Worm (Caenorhabditis elegans) whole organism, L4 larva: Measurements from ENCODE around the gene kbp-2.
A peak's percentile ranks its signal among the peaks of the same experiment; 100 is the strongest.

Experiments
- D1046.2 ChIP-seq: fragments of 200-800 bp; sonication (Bioruptor generic); IDR thresholded peaks from 2 replicates; pipeline ENCODE4 v1.3.6; 2022; ENCODE audit warnings: missing genetic modification characterization, missing compliant biosample characterization
- F10B5.3 ChIP-seq: sonication (generic microtip); optimal IDR thresholded peaks from 2 replicates; lab custom pipeline; 2016; ENCODE audit warnings: mild to moderate bottlenecking, missing genetic modification characterization, missing compliant biosample characterization
- F26F4.8 ChIP-seq: fragments of 200-800 bp; sonication (Bioruptor generic); conservative IDR thresholded peaks from 2 replicates; pipeline ENCODE4 v1.3.6; 2022; ENCODE audit warnings: missing genetic modification characterization, missing compliant biosample characterization
- F49E8.2 ChIP-seq: sonication (generic microtip); optimal IDR thresholded peaks from 2 replicates; lab custom pipeline; 2016; ENCODE audit warnings: missing compliant biosample characterization, mild to moderate bottlenecking, missing genetic modification characterization, borderline replicate concordance
- T20F7.1 ChIP-seq: fragments of 200-800 bp; sonication (Bioruptor generic); optimal IDR thresholded peaks from 2 replicates; lab custom pipeline; 2018; ENCODE audit warnings: mild to moderate bottlenecking, missing genetic modification characterization, missing compliant biosample characterization
- Y75B8A.6 ChIP-seq: fragments of 200-800 bp; sonication (Bioruptor generic); IDR thresholded peaks from 2 replicates; pipeline ENCODE4 v1.3.6; 2022; ENCODE audit warnings: missing genetic modification reagents, missing genetic modification characterization, missing compliant biosample characterization
- ZK337.2 ChIP-seq: fragments of 200-800 bp; sonication (Bioruptor generic); IDR thresholded peaks from 2 replicates; pipeline ENCODE4 v1.3.6; 2022; ENCODE audit warnings: missing genetic modification reagents, missing genetic modification characterization, missing compliant biosample characterization
- aha-1 ChIP-seq: fragments of 150-350 bp; peaks from one replicate; lab custom pipeline; 2014; ENCODE audit warnings: missing biosample characterization, missing genetic modification characterization
- aly-2 ChIP-seq: sonication (generic microtip); optimal IDR thresholded peaks from 2 replicates; lab custom pipeline; 2018; ENCODE audit warnings: missing biosample characterization, missing genetic modification characterization
- ceh-32 ChIP-seq: sonication (generic microtip); optimal IDR thresholded peaks from 2 replicates; lab custom pipeline; 2016; ENCODE audit warnings: mild to moderate bottlenecking, missing genetic modification characterization, missing compliant biosample characterization; ENCODE audit not compliant: poor library complexity
- ceh-44 ChIP-seq: fragments of 200-800 bp; sonication (Bioruptor generic); IDR thresholded peaks from 2 replicates; pipeline ENCODE4 v1.3.6; 2022; ENCODE audit warnings: missing genetic modification reagents, missing genetic modification characterization, missing compliant biosample characterization
- ceh-82 ChIP-seq: sonication (generic microtip); optimal IDR thresholded peaks from 2 replicates; lab custom pipeline; 2017; ENCODE audit warnings: missing biosample characterization, missing genetic modification characterization
- ctbp-1 ChIP-seq: fragments of 200-800 bp; sonication (Bioruptor generic); IDR thresholded peaks from 2 replicates; pipeline ENCODE4 v1.3.6; 2022; ENCODE audit warnings: missing genetic modification reagents, missing genetic modification characterization, missing compliant biosample characterization
- daf-12 ChIP-seq: fragments of 150-350 bp; optimal IDR thresholded peaks from 2 replicates; lab custom pipeline; 2014; ENCODE audit warnings: missing biosample characterization, missing genetic modification reagents, missing genetic modification characterization
- dmd-6 ChIP-seq: fragments of 200-800 bp; sonication (Bioruptor generic); IDR thresholded peaks from 2 replicates; pipeline ENCODE4 v1.3.6; 2022; ENCODE audit warnings: missing genetic modification reagents, missing genetic modification characterization, missing compliant biosample characterization
- dmd-9 ChIP-seq: fragments of 200-800 bp; sonication (Bioruptor generic); IDR thresholded peaks from 2 replicates; pipeline ENCODE4 v1.3.6; 2022; ENCODE audit warnings: missing genetic modification reagents, missing genetic modification characterization, missing compliant biosample characterization
- dpl-1 ChIP-seq: fragments of 150-350 bp; optimal IDR thresholded peaks from 2 replicates; lab custom pipeline; 2014; ENCODE audit warnings: missing biosample characterization, missing genetic modification reagents, missing genetic modification characterization
- gei-8 ChIP-seq: fragments of 200-800 bp; sonication (Bioruptor generic); optimal IDR thresholded peaks from 2 replicates; lab custom pipeline; 2018; ENCODE audit warnings: mild to moderate bottlenecking, missing genetic modification characterization, missing compliant biosample characterization
- hlh-11 ChIP-seq: fragments of 200-800 bp; sonication (Bioruptor generic); optimal IDR thresholded peaks from 2 replicates; lab custom pipeline; 2018; ENCODE audit warnings: mild to moderate bottlenecking, missing genetic modification characterization, missing compliant biosample characterization
- hmg-1.1 ChIP-seq: fragments of 200-800 bp; sonication (Bioruptor generic); IDR thresholded peaks from 2 replicates; pipeline ENCODE4 v1.3.6; 2022; ENCODE audit warnings: missing genetic modification reagents, missing genetic modification characterization, missing compliant biosample characterization
- jun-1 ChIP-seq: fragments of 150-350 bp; optimal IDR thresholded peaks from 2 replicates; lab custom pipeline; 2014; ENCODE audit warnings: missing biosample characterization, missing genetic modification reagents, missing genetic modification characterization
- lin-38 ChIP-seq: fragments of 200-800 bp; sonication (Bioruptor generic); IDR thresholded peaks from 2 replicates; pipeline ENCODE4 v1.3.6; 2022; ENCODE audit warnings: missing genetic modification reagents, missing genetic modification characterization, missing compliant biosample characterization
- lin-39 ChIP-seq: fragments of 150-350 bp; optimal IDR thresholded peaks from 2 replicates; lab custom pipeline; 2014; ENCODE audit warnings: missing biosample characterization, missing genetic modification reagents, missing genetic modification characterization
- lsy-2 ChIP-seq, 2 experiments: fragments of 150-350 bp in 1 of 2; sonication (generic microtip) in 1 of 2; optimal IDR thresholded peaks; 2 replicates each; lab custom pipeline; 2014 to 2017; ENCODE audit warnings: missing biosample characterization in 2 of 2, missing genetic modification characterization in 2 of 2
- madf-9 ChIP-seq: fragments of 200-800 bp; sonication (Bioruptor generic); conservative IDR thresholded peaks from 2 replicates; pipeline ENCODE4 v1.3.6; 2022; ENCODE audit warnings: missing genetic modification reagents, missing genetic modification characterization, missing compliant biosample characterization
- mdt-29 ChIP-seq: fragments of 200-800 bp; sonication (Bioruptor generic); IDR thresholded peaks from 2 replicates; pipeline ENCODE4 v1.3.6; 2022; ENCODE audit warnings: missing genetic modification reagents, missing genetic modification characterization, missing compliant biosample characterization
- nhr-102 ChIP-seq: sonication (generic microtip); optimal IDR thresholded peaks from 2 replicates; lab custom pipeline; 2016; ENCODE audit warnings: mild to moderate bottlenecking, missing genetic modification characterization, moderate library complexity, missing compliant biosample characterization
- nhr-111 ChIP-seq: fragments of 200-800 bp; sonication (Bioruptor generic); optimal IDR thresholded peaks from 2 replicates; lab custom pipeline; 2018; ENCODE audit warnings: mild to moderate bottlenecking, missing genetic modification characterization, missing compliant biosample characterization
- nhr-6 ChIP-seq: fragments of 150-350 bp; optimal IDR thresholded peaks from 2 replicates; lab custom pipeline; 2014; ENCODE audit warnings: missing biosample characterization, missing genetic modification characterization
- nhr-77 ChIP-seq: fragments of 150-350 bp; optimal IDR thresholded peaks from 2 replicates; lab custom pipeline; 2014; ENCODE audit warnings: missing biosample characterization, missing genetic modification characterization
- saeg-2 ChIP-seq: fragments of 200-800 bp; sonication (Bioruptor generic); IDR thresholded peaks from 2 replicates; pipeline ENCODE4 v1.3.6; 2022; ENCODE audit warnings: missing genetic modification reagents, missing genetic modification characterization, missing compliant biosample characterization
- skn-1 ChIP-seq: fragments of 150-350 bp; optimal IDR thresholded peaks from 2 replicates; lab custom pipeline; 2014; ENCODE audit warnings: missing biosample characterization, missing genetic modification characterization
- snpc-1.2 ChIP-seq: fragments of 200-800 bp; sonication (Bioruptor generic); IDR thresholded peaks from 2 replicates; pipeline ENCODE4 v1.3.6; 2022; ENCODE audit warnings: missing genetic modification reagents, missing genetic modification characterization, missing compliant biosample characterization
- spr-1 ChIP-seq: sonication (generic microtip); optimal IDR thresholded peaks from 2 replicates; lab custom pipeline; 2016; ENCODE audit warnings: mild to moderate bottlenecking, missing genetic modification characterization, missing compliant biosample characterization
- unc-130 ChIP-seq: sonication (generic microtip); optimal IDR thresholded peaks from 2 replicates; lab custom pipeline; 2016; ENCODE audit warnings: missing genetic modification reagents, missing genetic modification characterization, missing compliant biosample characterization
- unc-62 ChIP-seq, 3 experiments: fragments of 150-350 bp in 1 of 3; sonication (generic microtip); optimal IDR thresholded peaks in 2 of 3; peaks in 1 of 3; 1 replicate in 1 of 3; 2 replicates in 2 of 3; lab custom pipeline; 2014 to 2017; ENCODE audit warnings: missing biosample characterization in 3 of 3, missing genetic modification characterization in 3 of 3, missing genetic modification reagents in 3 of 3, missing genotype in 1 of 3
- vab-7 ChIP-seq: fragments of 200-800 bp; sonication (Bioruptor generic); IDR thresholded peaks from 2 replicates; pipeline ENCODE4 v1.3.6; 2022; ENCODE audit warnings: missing genetic modification reagents, missing genetic modification characterization, missing compliant biosample characterization
- zip-11 ChIP-seq: fragments of 200-800 bp; sonication (Bioruptor generic); IDR thresholded peaks from 2 replicates; pipeline ENCODE4 v1.3.6; 2022; ENCODE audit warnings: missing genetic modification characterization, missing compliant biosample characterization
- ztf-7 ChIP-seq: fragments of 150-350 bp; optimal IDR thresholded peaks from 2 replicates; lab custom pipeline; 2014; ENCODE audit warnings: missing biosample characterization, missing genetic modification characterization

Gene kbp-2

DNA sequence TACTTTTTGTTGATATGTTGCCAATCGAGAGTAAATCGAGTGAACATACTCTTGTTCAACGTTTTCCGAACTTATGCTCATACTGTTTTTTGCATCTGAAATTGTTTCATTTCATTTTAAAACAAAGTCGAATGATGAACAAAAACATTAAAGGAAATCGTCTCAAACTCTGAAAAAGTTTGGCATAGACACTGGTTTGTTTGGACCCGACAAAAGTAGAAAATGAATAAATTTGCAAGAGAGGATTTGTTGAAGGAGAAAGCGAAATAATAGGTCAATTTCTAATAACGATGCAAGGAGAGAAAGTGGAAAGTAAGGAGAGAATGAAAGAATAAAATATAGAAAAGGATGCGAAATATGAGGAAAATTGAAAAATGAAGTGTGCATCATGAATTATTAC is 29.0 kb downstream of the kbp-2 start, which contains the start of gene C35D10.12:
TSS of gene C35D10.12 (minus strand) at position 101 of the 400 bp plus-strand sequence.
- TF ChIP-seq dmd-6: no peak
- TF ChIP-seq nhr-6: no peak
- TF ChIP-seq ceh-32: no peak
- TF ChIP-seq ztf-7 (tag; lab: Kevin White, UChicago): no peak
- no peak for TF ChIP-seq nhr-77 (tag; lab: Kevin White, UChicago)
- no peak for TF ChIP-seq mdt-29

DNA sequence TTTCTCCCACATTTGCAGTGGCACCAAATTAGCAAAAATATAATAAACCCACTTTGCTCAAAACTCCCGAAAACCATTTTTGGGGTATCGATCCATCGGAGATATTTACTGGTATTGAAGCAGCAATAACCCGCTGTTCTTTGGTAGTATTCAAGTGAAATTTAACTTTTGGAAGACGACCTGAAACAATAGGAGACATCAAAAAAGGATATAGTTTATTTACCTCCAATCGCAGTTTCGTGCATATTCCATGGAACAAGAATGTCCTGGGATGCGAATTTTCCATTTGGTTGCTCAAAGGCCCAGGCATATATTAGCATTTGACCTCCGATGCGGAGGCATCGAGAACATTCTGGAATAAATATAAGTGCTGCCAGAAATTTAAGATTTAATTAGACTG is 30.3 kb downstream of the kbp-2 start:
- TF ChIP-seq aha-1 (peak; percentile 96), F49E8.2 (tag; lab: Kevin White, UChicago) (no peak)

DNA sequence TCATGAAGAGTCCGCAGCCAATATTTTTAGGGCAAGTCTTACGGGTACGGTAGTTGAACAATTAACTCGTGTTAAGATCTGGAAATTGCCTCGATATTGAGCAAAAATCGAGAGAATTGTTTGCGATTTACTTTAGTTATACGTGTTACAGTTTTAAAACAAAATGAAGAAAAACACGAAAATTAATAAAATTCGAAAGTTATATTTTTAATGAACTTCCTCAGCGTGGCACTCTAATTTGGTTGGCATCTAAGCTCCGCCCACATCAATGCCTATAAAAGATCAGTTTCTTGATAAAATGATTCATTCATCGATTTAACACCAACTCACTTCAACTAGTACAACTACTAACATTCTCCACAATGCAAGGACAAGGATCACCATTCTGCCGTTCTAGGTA is 33.2 kb downstream of the kbp-2 start, which contains the start of gene gipc-1:
TSS of gene gipc-1 (plus strand) at position 301 of the 400 bp plus-strand sequence.
- TF ChIP-seq D1046.2 (GFP tag; lab: Robert Waterston, UW): no peak
- TF ChIP-seq, all 104 proteins: peak for 0

DNA sequence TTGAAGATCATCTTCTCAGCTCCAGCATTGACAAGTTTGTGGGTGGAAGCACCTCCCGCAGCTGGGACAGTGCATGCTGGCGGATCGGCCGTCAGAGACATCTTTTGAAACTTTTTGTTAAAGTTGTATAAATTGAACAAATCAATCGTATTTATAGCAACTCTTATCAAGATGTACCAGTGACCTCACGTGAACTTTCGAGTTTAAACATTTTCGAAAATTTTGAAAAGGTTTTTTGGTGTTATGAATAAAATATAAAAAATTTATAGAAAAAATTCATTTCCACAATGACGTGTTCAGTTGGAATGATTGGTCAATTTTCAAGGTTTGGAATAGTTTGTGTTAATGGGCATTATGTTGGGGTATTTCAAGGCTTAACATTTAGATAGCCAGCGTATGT is 35.0 kb downstream of the kbp-2 start, which contains the start of the genes msd-4 and C35D10.3:
TSS of gene msd-4 (minus strand) at position 101 of the 400 bp plus-strand sequence.
TSS of gene C35D10.3 (plus strand) at position 279 of the 400 bp plus-strand sequence.
- TF ChIP-seq daf-12 (tag; lab: Kevin White, UChicago): no peak
- TF ChIP-seq gei-8 (GFP tag; lab: Kevin White, UChicago): no peak
- TF ChIP-seq lsy-2 (tag; optimal IDR thresholded peaks at IDR 0.05; lab: Kevin White, UChicago): no peak
- no peak for TF ChIP-seq ceh-44 (GFP tag; lab: Robert Waterston, UW)
- TF ChIP-seq unc-130 (GFP tag; lab: Kevin White, UChicago): no peak
- no peak for TF ChIP-seq saeg-2 (GFP tag; lab: Robert Waterston, UW)
- no peak for TF ChIP-seq F26F4.8 (GFP tag; lab: Robert Waterston, UW)
- TF ChIP-seq aly-2 (tag; lab: Kevin White, UChicago): no peak
- TF ChIP-seq dmd-9 (GFP tag; lab: Robert Waterston, UW): no peak
- no peak for TF ChIP-seq ztf-7 (tag; lab: Kevin White, UChicago)
- no peak for TF ChIP-seq ZK337.2 (GFP tag; lab: Robert Waterston, UW)
- TF ChIP-seq hlh-11 (tag; lab: Kevin White, UChicago): no peak
- no peak for TF ChIP-seq madf-9 (GFP tag; lab: Robert Waterston, UW)

DNA sequence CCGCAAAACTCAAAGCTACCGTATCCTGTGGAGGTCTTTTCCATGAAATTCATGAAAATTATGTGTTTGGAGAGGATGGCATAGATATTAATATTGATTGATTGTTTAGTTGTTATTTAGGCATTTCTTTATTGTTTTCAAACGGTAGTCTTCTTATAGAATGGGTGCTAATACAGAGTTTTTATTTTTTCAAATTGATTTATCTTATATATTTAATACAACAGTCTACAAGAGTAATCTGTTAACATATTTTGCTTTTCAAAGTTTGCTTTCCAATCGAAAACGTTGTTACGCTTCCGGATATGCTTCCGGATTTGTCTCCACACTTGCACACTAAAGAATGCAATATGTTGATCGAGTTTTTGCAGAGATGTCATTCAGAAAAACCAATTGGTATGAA is 36.9 kb downstream of the kbp-2 start, which contains the start of gene C35D10.17:
TSS of gene C35D10.17 (plus strand) at position 301 of the 400 bp plus-strand sequence.
- TF ChIP-seq lin-38 (GFP tag; lab: Robert Waterston, UW): no peak
- TF ChIP-seq nhr-111 (GFP tag; lab: Kevin White, UChicago): no peak
- TF ChIP-seq zip-11 (GFP tag; lab: Robert Waterston, UW): no peak
- TF ChIP-seq snpc-1.2 (GFP tag; lab: Robert Waterston, UW): no peak
- TF ChIP-seq hmg-1.1 (GFP tag; lab: Robert Waterston, UW): no peak
- no peak for TF ChIP-seq skn-1 (tag; lab: Kevin White, UChicago)
- TF ChIP-seq nhr-102 (tag; lab: Kevin White, UChicago): no peak
- no peak for TF ChIP-seq spr-1
- no peak for TF ChIP-seq ceh-82 (tag; lab: Kevin White, UChicago)
- no peak for TF ChIP-seq ceh-32
- TF ChIP-seq ctbp-1: no peak
- TF ChIP-seq dpl-1: no peak
- no peak for TF ChIP-seq vab-7
- TF ChIP-seq lin-39 (tag; lab: Kevin White, UChicago): no peak
- TF ChIP-seq jun-1 (tag; lab: Kevin White, UChicago): no peak
- TF ChIP-seq F10B5.3 (tag; lab: Kevin White, UChicago): no peak
- no peak for TF ChIP-seq T20F7.1
- no peak for TF ChIP-seq unc-62 (GFP tag; optimal IDR thresholded peaks at IDR 0.05 in 1 of 2; lab: Kevin White, UChicago)
- TF ChIP-seq unc-62 (tag; optimal IDR thresholded peaks at IDR 0.05; lab: Kevin White, UChicago): no peak
- no peak for TF ChIP-seq Y75B8A.6 (GFP tag; lab: Robert Waterston, UW)
- no peak for TF ChIP-seq madf-9 (GFP tag; lab: Robert Waterston, UW)
- TF ChIP-seq, all 104 proteins: peak for 0
